Worm (Caenorhabditis elegans): ENCODE measurements around the gene K03A11.4.

K03A11.4 gene

DNA sequence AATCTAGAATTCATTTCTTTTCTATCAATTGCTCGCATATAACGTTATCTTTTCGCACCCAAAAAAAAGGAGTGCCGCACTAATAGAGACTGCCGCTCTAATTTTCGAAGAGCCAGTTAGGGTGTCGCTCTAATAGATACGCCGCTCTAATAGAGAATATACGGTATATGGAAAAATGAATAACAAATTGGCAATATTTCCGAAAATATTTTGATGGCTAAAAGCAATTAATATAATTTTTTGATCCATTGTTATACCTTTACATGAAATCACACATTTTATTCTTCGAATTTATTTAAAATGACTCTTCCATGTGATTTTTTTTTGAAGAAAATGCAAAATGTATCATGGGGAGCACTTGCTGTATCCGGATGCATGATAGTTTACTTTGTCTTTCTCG, at the start of gene K03A11.4:
Gene K03A11.4 (plus strand): TSS at position 301 of the 400 bp plus-strand sequence.
- no peak for TF ChIP-seq unc-62 (GFP tag; optimal IDR thresholded peaks at IDR 0.05)

DNA sequence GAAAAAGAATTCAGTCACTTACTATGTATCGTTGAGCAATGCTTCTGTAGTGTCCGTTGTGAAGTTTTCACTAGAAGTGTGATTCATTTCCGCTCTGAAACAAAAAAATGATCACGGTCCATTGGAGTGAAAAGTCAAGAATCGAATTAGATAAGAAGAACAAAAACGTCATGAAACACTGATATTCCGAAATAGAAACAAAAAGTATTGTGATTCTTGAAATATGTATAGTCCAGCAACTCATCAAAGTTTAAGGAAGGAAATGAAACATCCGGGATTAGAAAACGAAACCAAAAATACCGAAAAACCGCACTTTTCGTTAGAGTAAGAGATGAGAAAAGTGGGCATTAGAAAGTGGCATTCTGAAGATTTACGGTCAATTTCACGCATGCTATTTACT, 45.4 kb upstream of the K03A11.4 start, which contains the start of gene npr-10:
Gene npr-10 (minus strand): TSS at position 101 of the 400 bp plus-strand sequence.
- TF ChIP-seq unc-62 (GFP tag; optimal IDR thresholded peaks at IDR 0.05): no peak

DNA sequence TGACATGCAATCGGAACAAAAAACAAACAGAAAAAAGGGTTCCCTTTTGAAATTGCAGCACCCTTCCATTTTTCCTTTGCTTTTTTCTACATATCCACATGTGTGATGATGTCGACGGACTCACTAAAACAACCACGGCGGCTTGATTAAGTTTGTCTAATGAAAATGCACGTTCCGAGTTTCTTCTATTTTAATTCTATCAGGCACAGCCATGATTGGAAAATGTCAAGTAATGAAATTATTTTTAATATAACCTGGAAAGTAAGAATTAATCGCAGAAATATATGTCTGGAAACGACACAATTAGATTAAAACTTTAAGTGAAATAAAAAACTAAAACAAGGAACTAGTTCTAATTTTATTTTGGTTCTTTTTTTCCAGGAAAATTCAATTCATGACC, 44.1 kb upstream of the K03A11.4 start:
- TF ChIP-seq unc-62 (GFP tag; optimal IDR thresholded peaks at IDR 0.05): no peak

DNA sequence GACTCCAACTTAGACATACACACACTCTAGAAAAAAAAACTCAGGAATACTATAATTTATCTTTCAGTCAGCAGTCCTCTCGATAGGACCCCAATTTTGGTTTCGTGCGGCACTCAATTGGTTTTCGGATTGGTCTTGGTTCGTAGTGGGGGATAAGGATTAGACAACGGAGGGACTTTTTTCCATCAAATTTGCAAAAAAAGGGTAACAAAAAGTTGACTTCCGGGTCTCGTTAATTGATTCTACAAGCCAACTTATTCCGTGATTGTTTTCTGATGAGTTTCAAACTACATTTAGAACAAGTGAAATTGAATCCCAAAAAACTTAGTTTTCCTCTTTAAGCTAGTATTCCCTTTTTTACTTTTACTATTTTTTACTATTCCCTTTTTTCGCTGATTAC, 43.6 kb upstream of the K03A11.4 start:
- TF ChIP-seq unc-62 (GFP tag; optimal IDR thresholded peaks at IDR 0.05): no peak

- no peak for TF ChIP-seq unc-62 (GFP tag; optimal IDR thresholded peaks at IDR 0.05)
Observed at ce11 chrX:13038791-13039190, 39.2 kb upstream of the K03A11.4 start.

DNA sequence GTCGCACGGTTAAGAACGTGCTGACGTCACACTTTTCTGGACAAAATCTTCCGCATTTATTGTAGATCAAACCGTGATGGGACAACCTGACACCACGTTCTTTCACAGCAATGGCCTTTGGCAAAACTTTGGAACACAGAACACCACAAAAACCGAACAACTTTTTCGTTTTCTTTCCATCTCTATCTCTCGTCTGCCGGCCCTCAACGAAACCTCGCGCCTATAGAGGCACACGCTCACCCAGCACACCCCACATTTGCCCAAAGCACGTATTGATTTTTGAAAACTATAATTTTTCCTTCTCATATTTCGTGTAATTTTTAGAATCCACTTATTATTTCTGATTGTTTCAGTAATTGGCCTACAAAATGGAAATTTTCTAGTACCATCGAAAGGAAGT, 36.1 kb upstream of the K03A11.4 start:
- TF ChIP-seq unc-62 (GFP tag; optimal IDR thresholded peaks at IDR 0.05): no peak

- TF ChIP-seq unc-62 (GFP tag; optimal IDR thresholded peaks at IDR 0.05): no peak
Observed at ce11 chrX:13048258-13048657, 29.7 kb upstream of the K03A11.4 start, which contains the start of gene C53C7.3. C53C7.3 (plus strand) TSS chrX:13048558.

ce11 chrX:13051405-13051804, 26.6 kb upstream of the K03A11.4 start, which contains the start of gene K03A11.1:
K03A11.1 (plus strand) TSS chrX:13051705.
- TF ChIP-seq unc-62 (GFP tag; optimal IDR thresholded peaks at IDR 0.05): no peak

ce11 chrX:13055560-13055959, 22.4 kb upstream of the K03A11.4 start, which contains the start of gene K03A11.6:
K03A11.6 (plus strand) TSS chrX:13055860.
- TF ChIP-seq unc-62 (GFP tag; optimal IDR thresholded peaks at IDR 0.05): no peak

DNA sequence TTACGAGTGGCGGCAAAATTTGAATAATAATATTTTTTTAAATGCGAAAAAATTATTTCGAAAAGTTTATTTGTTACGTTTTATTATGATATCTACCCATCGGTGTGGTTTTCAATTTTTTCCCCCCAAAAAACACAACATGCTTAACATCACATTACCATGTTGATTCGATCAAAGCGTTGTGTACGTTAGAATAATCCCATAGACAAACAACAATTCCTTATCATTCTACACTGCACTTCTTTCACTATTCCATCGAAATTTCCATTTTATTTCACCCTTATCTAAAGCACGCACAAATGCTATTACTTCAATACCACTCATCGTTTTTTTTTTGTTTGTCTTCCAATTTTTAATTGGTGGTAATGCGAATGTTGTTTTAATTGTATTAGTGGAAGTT, 18.0 kb upstream of the K03A11.4 start:
- TF ChIP-seq unc-62 (GFP tag; optimal IDR thresholded peaks at IDR 0.05): no peak

- no peak for TF ChIP-seq unc-62 (GFP tag; optimal IDR thresholded peaks at IDR 0.05)
Observed at ce11 chrX:13061366-13061765, 16.6 kb upstream of the K03A11.4 start.

DNA sequence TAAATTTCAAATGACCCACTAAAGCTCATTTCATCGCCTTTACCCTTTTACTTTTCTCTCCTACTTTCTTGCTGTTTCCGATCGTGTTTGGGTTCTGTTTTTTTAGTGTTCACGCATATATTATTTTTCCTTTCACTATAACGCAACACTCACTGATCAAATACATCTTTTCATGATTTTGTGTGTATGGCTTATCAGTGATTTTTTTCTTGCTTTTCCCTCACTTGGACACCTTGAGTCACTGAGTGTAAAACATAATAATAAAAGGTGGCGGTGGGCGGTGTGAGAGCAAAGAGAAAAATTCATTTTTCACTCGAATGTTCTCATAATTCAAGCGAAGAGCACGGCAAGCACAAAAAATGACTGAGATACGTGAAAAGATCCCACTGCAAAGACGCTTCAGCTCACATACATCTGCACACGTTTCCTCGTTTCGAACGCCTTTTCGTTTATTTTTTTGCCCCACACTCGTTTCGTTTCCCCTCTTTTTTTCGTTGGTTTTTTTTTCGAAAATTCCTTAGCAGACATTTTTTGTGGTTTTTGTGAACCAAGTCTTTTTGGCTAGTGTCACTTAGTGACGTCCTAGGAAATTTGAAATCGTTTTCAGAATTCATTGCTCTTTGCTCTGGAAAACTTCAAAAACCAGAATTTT, 14.9 kb upstream of the K03A11.4 start, which contains the start of gene K03A11.5:
Gene K03A11.5 (plus strand): TSS at position 602 of the 652 bp plus-strand sequence.
- TF ChIP-seq unc-62 (GFP tag; optimal IDR thresholded peaks at IDR 0.05): no peak

DNA sequence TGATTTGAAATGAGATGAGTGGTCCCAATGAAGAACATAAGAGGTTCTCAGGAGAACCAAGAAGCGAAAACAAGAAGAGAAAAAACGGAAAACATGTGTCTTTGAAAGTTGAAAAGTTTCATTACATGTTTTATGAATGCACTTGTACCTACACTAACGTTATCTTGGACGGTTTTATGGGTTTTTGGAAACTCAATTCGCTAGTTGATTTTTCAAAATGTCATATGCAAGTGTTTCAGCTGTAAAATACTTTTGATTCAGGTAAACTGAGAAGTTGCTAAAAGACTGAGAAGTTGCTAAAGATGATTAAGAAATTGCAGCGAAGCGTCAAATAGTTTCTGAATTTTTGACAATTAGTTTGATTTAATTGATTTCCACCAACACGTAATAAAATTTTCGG, 6.9 kb upstream of the K03A11.4 start, which contains the start of gene cpx-2:
Gene cpx-2 (minus strand): TSS at position 101 of the 400 bp plus-strand sequence.
- TF ChIP-seq unc-62 (GFP tag; optimal IDR thresholded peaks at IDR 0.05): no peak

DNA sequence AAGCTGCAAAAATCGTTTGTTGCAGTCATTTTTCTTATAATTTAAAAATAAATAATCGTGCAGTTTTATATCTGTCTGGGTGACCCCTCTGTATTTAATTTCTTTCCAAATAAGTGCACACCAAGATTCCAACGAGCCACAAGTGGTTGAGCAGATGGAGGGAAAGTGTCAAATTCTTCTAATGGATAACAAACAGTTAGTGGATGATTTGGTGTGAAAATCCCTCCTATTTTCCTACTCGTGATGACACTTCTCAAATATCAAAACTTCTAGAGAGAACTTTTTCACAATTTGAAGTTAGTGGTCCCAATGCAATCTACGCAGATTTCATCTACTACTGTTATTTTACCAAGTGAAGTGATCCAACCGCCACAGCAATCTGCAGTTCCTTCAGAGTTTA, 3.6 kb upstream of the K03A11.4 start, which contains the start of gene ceh-28:
Gene ceh-28 (plus strand): TSS at position 301 of the 400 bp plus-strand sequence.
- no peak for TF ChIP-seq unc-62 (GFP tag; optimal IDR thresholded peaks at IDR 0.05)

DNA sequence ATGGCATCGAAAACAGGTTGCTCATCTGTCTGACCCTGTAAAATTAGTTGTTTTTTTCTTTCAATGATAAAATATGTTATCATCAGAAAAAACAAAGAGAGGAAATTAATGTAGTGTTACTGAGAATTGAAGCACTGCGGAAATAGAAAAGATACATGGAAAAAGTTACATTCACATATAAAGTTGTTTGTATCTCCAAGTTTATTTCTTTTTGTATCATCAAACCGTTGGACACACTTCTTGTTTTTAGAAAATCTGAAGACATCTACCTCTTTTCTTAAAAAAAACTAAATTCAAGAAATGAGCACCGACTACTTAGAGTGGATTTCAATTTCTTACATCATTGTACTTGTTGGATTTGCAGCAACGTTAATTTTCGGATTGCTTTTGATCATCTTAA, 4.4 kb downstream of the K03A11.4 start, which contains the start of gene str-10:
Gene str-10 (plus strand): TSS at position 301 of the 400 bp plus-strand sequence.
- no peak for TF ChIP-seq unc-62 (GFP tag; optimal IDR thresholded peaks at IDR 0.05)

DNA sequence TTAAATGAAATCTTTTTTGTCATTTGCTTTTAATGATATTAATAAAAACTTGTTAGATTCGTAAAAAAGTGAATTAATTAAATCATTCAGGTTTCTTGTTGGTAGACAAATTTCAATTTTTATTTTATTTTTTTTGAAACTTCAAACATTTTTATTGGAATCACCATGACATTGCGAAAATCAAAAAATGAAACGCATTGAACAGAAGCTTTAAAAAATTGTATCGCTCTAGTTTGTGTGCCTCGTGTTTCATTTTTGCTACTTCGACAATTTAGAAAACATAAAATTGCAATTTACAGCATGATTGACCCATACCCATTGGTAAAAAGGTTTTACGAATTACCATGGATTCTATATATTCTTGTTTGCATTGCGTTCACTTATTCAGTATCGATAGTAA, 6.3 kb downstream of the K03A11.4 start, which contains the start of gene R03G8.1:
Gene R03G8.1 (plus strand): TSS at position 301 of the 400 bp plus-strand sequence.
- no peak for TF ChIP-seq unc-62 (GFP tag; optimal IDR thresholded peaks at IDR 0.05)

ce11 chrX:13088539-13088938, 10.6 kb downstream of the K03A11.4 start:
- TF ChIP-seq unc-62 (GFP tag; optimal IDR thresholded peaks at IDR 0.05): no peak

All from whole organism, dauer.